Worm (Caenorhabditis elegans) whole organism, young adult: ENCODE data around the gene R107.2.
A peak's percentile ranks its signal among the peaks of the same experiment; 100 is the strongest.

Source experiments
- B0035.1 ChIP-seq: sonication (generic microtip); optimal IDR thresholded peaks from 2 replicates; lab custom pipeline; 2016; ENCODE audit warnings: missing genetic modification characterization, mild to moderate bottlenecking, missing compliant biosample characterization, missing genotype, missing genetic modification reagents
- B0261.1 ChIP-seq: sonication (generic microtip); optimal IDR thresholded peaks from 2 replicates; lab custom pipeline; 2016; ENCODE audit warnings: mild to moderate bottlenecking, missing genetic modification characterization, moderate library complexity, missing compliant biosample characterization
- B0336.3 ChIP-seq: fragments of 200-800 bp; sonication (Bioruptor generic); IDR thresholded peaks from 2 replicates; pipeline ENCODE4 v1.3.6; 2022; ENCODE audit warnings: missing genetic modification characterization, missing compliant biosample characterization
- F10E7.11 ChIP-seq: sonication (generic microtip); optimal IDR thresholded peaks from 2 replicates; lab custom pipeline; 2017; ENCODE audit warnings: mild to moderate bottlenecking, missing genetic modification characterization, moderate library complexity, missing compliant biosample characterization
- F39B2.1 ChIP-seq: fragments of 200-800 bp; sonication (Bioruptor generic); IDR thresholded peaks from 2 replicates; pipeline ENCODE4 v1.3.6; 2022; ENCODE audit warnings: missing genetic modification reagents, missing genetic modification characterization, missing compliant biosample characterization
- Y53G8AR.9 ChIP-seq: fragments of 200-800 bp; sonication (Bioruptor generic); conservative IDR thresholded peaks from 2 replicates; pipeline ENCODE4 v1.3.6; 2022; ENCODE audit warnings: missing genetic modification reagents, missing genetic modification characterization, missing compliant biosample characterization
- Y56A3A.18 ChIP-seq: fragments of 200-800 bp; sonication (Bioruptor generic); IDR thresholded peaks from 2 replicates; pipeline ENCODE4 v1.3.6; 2022; ENCODE audit warnings: missing genetic modification reagents, missing genetic modification characterization, missing compliant biosample characterization
- Y67H2A.10 ChIP-seq: fragments of 200-800 bp; sonication (Bioruptor generic); conservative IDR thresholded peaks from 2 replicates; pipeline ENCODE4 v1.3.6; 2022; ENCODE audit warnings: missing genetic modification reagents, missing genetic modification characterization, missing compliant biosample characterization
- Y79H2A.3 ChIP-seq: fragments of 200-800 bp; sonication (Bioruptor generic); conservative IDR thresholded peaks from 2 replicates; pipeline ENCODE4 v1.3.6; 2022; ENCODE audit warnings: missing genetic modification reagents, missing genetic modification characterization, missing compliant biosample characterization
- Y95B8A.8 ChIP-seq: fragments of 200-800 bp; sonication (Bioruptor generic); IDR thresholded peaks from 2 replicates; pipeline ENCODE4 v1.3.6; 2022; ENCODE audit warnings: missing genetic modification reagents, missing genetic modification characterization, missing compliant biosample characterization
- ama-1 ChIP-seq, 3 experiments: fragments of 150-350 bp in 1 of 3; sonication (generic microtip) in 2 of 3; optimal IDR thresholded peaks; 2 replicates each; lab custom pipeline; 2014 to 2018; ENCODE audit warnings: missing biosample characterization in 2 of 3, missing genetic modification characterization in 2 of 3, missing genetic modification reagents in 2 of 3
- bed-1 ChIP-seq: fragments of 200-800 bp; sonication (Bioruptor generic); IDR thresholded peaks from 2 replicates; pipeline ENCODE4 v1.3.6; 2022; ENCODE audit warnings: missing genetic modification reagents, missing genetic modification characterization, missing compliant biosample characterization
- ceh-58 ChIP-seq: fragments of 200-800 bp; sonication (Bioruptor generic); IDR thresholded peaks from 2 replicates; pipeline ENCODE4 v1.3.6; 2022; ENCODE audit warnings: missing genetic modification characterization, missing compliant biosample characterization
- dpl-1 ChIP-seq: fragments of 150-350 bp; optimal IDR thresholded peaks from 2 replicates; lab custom pipeline; 2014; ENCODE audit warnings: missing biosample characterization, missing genetic modification reagents, missing genetic modification characterization
- efl-1 ChIP-seq: fragments of 150-350 bp; optimal IDR thresholded peaks from 2 replicates; lab custom pipeline; 2014; ENCODE audit warnings: missing biosample characterization, missing genetic modification reagents, missing genetic modification characterization
- ekl-4 ChIP-seq: fragments of 200-800 bp; sonication (Bioruptor generic); IDR thresholded peaks from 2 replicates; pipeline ENCODE4 v1.3.6; 2022; ENCODE audit warnings: missing genetic modification reagents, missing genetic modification characterization, missing compliant biosample characterization
- hrde-1 ChIP-seq: sonication (generic microtip); optimal IDR thresholded peaks from 2 replicates; lab custom pipeline; 2016; ENCODE audit warnings: missing genetic modification characterization, mild to moderate bottlenecking, missing compliant biosample characterization, moderate library complexity, missing genotype, missing genetic modification reagents, borderline replicate concordance
- hsf-1 ChIP-seq: fragments of 200-800 bp; sonication (Bioruptor generic); IDR thresholded peaks from 2 replicates; pipeline ENCODE4 v1.3.6; 2022; ENCODE audit warnings: missing genetic modification reagents, missing genetic modification characterization, missing compliant biosample characterization
- lin-35 ChIP-seq, 3 experiments: fragments of 150-350 bp in 2 of 3; sonication (generic microtip) in 1 of 3; optimal IDR thresholded peaks; 2 replicates each; lab custom pipeline; 2014 to 2018; ENCODE audit warnings: missing biosample characterization in 3 of 3, missing genetic modification characterization in 3 of 3, missing genetic modification reagents in 3 of 3
- lir-1 ChIP-seq: fragments of 200-800 bp; sonication (Bioruptor generic); conservative IDR thresholded peaks from 2 replicates; pipeline ENCODE4 v1.3.6; 2022; ENCODE audit warnings: missing genetic modification reagents, missing genetic modification characterization, missing compliant biosample characterization
- madf-6 ChIP-seq: fragments of 200-800 bp; sonication (Bioruptor generic); IDR thresholded peaks from 2 replicates; pipeline ENCODE4 v1.3.6; 2022; ENCODE audit warnings: missing genetic modification reagents, missing genetic modification characterization, missing compliant biosample characterization
- mes-4 ChIP-seq: sonication (generic microtip); optimal IDR thresholded peaks from 2 replicates; lab custom pipeline; 2016; ENCODE audit warnings: missing genotype, missing genetic modification characterization, missing compliant biosample characterization
- nfya-2 ChIP-seq: fragments of 200-800 bp; sonication (Bioruptor generic); IDR thresholded peaks from 2 replicates; pipeline ENCODE4 v1.3.6; 2022; ENCODE audit warnings: missing genetic modification reagents, missing genetic modification characterization, missing compliant biosample characterization
- nhr-120 ChIP-seq: fragments of 200-800 bp; sonication (Bioruptor generic); IDR thresholded peaks from 2 replicates; pipeline ENCODE4 v1.3.6; 2022; ENCODE audit warnings: missing genetic modification characterization, missing compliant biosample characterization
- nhr-80 ChIP-seq: sonication (generic microtip); optimal IDR thresholded peaks from 2 replicates; lab custom pipeline; 2016; ENCODE audit warnings: missing genetic modification characterization, missing compliant biosample characterization
- rcor-1 ChIP-seq: fragments of 200-800 bp; sonication (Bioruptor generic); IDR thresholded peaks from 2 replicates; pipeline ENCODE4 v1.3.6; 2022; ENCODE audit warnings: missing genetic modification reagents, missing genetic modification characterization, missing compliant biosample characterization
- tbp1 ChIP-seq: fragments of 200-800 bp; sonication (Bioruptor generic); optimal IDR thresholded peaks from 2 replicates; lab custom pipeline; 2018; ENCODE audit warnings: mild to moderate bottlenecking, missing genetic modification characterization, missing compliant biosample characterization
- tbx-9 ChIP-seq: sonication (generic microtip); optimal IDR thresholded peaks from 2 replicates; lab custom pipeline; 2016; ENCODE audit warnings: borderline replicate concordance, missing genetic modification characterization, inconsistent platforms, missing compliant biosample characterization
- unc-62 ChIP-seq: fragments of 150-350 bp; optimal IDR thresholded peaks from 2 replicates; lab custom pipeline; 2014; ENCODE audit warnings: missing biosample characterization, missing genetic modification reagents, missing genetic modification characterization
- xnd-1 ChIP-seq: sonication (generic microtip); optimal IDR thresholded peaks from 2 replicates; lab custom pipeline; 2016; ENCODE audit warnings: missing genotype, missing genetic modification reagents, missing genetic modification characterization, missing compliant biosample characterization
- zfh-2 ChIP-seq: fragments of 200-800 bp; sonication (Bioruptor generic); conservative IDR thresholded peaks from 2 replicates; pipeline ENCODE4 v1.3.6; 2022; ENCODE audit warnings: missing genetic modification reagents, missing genetic modification characterization, missing compliant biosample characterization

R107.2 gene

DNA sequence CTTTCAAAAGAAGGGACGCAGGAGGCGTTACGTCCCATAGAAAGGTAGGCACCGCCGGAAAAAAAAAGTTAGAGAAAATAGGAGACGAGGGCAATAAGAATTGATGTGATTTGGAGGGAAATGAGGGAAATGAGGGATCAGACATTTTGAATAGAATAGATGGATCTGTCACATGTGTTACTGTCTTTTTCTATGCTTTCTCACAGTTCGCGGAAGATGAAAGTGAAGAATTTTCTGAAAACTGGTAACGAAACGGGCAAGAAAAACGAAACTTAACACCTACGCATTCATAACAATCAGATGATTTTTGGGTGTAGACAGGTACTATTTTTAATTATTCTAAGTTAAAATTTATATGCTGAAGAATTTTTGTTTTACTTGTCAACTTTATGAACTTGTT, 8.1 kb downstream of the R107.2 start, which contains the start of gene R107.9 (continued):
- TF ChIP-seq B0035.1 (tag; lab: Kevin White, UChicago): no peak
- TF ChIP-seq nhr-80: no peak
- TF ChIP-seq, all 124 proteins: peak for 0

DNA sequence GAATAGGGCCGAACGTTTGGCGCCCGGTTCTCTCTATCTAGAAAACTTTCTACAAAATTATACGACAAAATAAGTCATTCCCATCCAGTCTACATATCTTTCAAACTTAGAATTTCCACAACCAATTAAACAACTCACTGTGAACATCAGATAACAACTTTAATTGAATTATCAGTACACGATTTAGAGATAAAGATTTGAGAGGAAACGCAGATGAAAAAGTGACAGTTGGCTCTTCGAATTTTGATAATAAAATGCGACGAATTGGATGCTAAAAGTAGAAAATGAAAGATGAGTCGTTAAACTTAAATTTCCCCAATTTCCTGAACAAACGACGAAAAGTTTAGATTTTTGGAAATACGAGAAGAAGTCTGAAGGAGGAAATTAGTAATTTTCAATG, 10.7 kb downstream of the R107.2 start:
- TF ChIP-seq ekl-4 (no peak), ama-1 (optimal IDR thresholded peaks at IDR 0.05; lab: Kevin White, UChicago) (no peak), ama-1 (GFP tag; optimal IDR thresholded peaks at IDR 0.05; lab: Kevin White, UChicago) (no peak), efl-1 (GFP tag; lab: Kevin White, UChicago) (no peak), nhr-80 (peak; percentile 64), tbx-9 (tag; lab: Kevin White, UChicago) (no peak), xnd-1 (no peak), tbp1 (GFP tag; lab: Kevin White, UChicago) (no peak)

DNA sequence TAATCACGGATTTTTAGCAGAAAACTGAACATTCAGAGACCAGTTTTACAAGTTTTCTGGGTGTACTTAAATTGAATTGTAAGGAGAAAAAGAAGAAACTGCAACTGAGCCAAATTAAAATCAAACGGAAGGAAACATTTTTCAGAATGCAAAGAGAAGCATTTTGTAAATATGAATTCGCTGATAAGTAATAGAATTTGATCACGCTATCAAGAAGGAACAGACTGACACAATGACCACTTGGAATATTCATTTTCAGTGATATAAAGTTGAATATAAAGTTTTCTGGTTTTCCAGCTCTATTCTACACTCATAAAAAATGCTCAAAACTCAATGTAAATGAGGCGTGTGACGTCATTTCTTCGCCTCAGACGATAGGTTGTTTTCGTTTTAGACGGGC, 11.6 kb downstream of the R107.2 start:
- no peak for TF ChIP-seq nhr-120 (GFP tag; lab: Robert Waterston, UW)
- TF ChIP-seq nhr-80: peak; percentile 28

DNA sequence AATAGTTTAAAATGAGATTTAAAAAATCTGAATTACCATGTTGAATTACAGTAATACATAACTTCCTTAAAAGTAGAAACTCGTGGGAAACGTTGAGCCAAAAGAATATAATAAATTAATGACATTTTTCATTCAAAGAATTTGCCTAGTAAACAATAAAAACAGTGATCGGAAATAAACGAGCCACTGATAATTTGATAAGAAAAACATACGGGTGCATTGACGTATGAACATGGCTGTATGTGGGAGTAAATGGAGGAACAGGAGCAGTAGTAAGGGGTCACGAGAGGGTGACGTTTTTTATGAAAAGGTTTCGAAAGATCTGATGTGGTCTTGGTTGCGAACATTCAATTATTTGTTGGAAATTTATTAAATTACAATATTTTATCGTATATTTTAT, 14.9 kb downstream of the R107.2 start:
- peak; percentile 13 for TF ChIP-seq nhr-80
- no peak for TF ChIP-seq bed-1 (GFP tag; lab: Robert Waterston, UW)

DNA sequence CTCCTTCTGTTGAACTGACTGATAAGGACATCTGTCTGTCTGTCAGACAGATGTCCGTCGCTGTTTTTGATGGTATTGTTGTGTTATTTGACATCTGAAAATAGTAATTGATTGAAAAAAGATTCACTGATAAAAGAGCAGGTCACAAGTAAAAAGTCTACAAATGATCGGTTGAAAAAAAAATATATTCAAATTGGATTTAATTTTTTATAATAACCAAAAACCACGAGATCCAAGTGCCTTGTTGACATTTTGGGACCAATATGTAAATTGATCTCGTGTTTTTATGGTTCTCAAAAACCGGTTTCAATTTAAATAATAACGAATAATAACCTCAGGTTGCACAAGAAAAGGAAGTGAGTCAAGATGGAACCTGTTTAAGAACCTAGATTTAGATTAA, 18.8 kb downstream of the R107.2 start, which contains the start of gene F59B2.13:
Gene F59B2.13, minus strand, starts transcription at position 101 of the 400 bp plus-strand sequence.
- TF ChIP-seq hrde-1: no peak

DNA sequence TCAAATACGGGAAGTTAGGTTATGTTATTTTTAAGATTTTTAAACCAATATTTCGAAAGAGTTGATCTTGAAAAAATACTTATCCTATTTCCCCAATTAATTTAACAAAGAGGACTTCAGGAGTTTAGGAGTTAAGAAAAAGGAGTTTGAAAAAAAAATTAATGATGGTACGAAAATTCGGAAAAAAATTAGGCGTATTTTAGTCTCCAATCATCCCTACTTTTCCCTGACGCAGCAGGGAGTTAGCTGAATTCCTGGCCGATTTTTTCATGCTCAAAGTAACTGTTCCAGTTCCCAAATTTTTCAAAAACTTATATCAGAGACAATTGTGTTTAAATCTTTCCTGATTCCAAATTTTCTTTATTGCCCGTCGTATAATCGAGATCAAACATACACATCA, 22.1 kb downstream of the R107.2 start:
- no peak for TF ChIP-seq lir-1 (GFP tag; lab: Robert Waterston, UW)
- TF ChIP-seq hsf-1: no peak
- TF ChIP-seq zfh-2 (GFP tag; lab: Robert Waterston, UW): no peak
- TF ChIP-seq Y53G8AR.9: no peak
- TF ChIP-seq Y95B8A.8 (GFP tag; lab: Robert Waterston, UW): no peak
- no peak for TF ChIP-seq B0261.1 (tag; lab: Kevin White, UChicago)
- TF ChIP-seq F39B2.1 (GFP tag; lab: Robert Waterston, UW): no peak
- no peak for TF ChIP-seq madf-6 (GFP tag; lab: Robert Waterston, UW)
- no peak for TF ChIP-seq ekl-4
- TF ChIP-seq ceh-58 (GFP tag; lab: Robert Waterston, UW): no peak
- TF ChIP-seq dpl-1 (GFP tag; lab: Kevin White, UChicago): no peak
- no peak for TF ChIP-seq mes-4 (tag; lab: Kevin White, UChicago)
- no peak for TF ChIP-seq Y56A3A.18 (GFP tag; lab: Robert Waterston, UW)
- no peak for TF ChIP-seq B0336.3 (GFP tag; lab: Robert Waterston, UW)

DNA sequence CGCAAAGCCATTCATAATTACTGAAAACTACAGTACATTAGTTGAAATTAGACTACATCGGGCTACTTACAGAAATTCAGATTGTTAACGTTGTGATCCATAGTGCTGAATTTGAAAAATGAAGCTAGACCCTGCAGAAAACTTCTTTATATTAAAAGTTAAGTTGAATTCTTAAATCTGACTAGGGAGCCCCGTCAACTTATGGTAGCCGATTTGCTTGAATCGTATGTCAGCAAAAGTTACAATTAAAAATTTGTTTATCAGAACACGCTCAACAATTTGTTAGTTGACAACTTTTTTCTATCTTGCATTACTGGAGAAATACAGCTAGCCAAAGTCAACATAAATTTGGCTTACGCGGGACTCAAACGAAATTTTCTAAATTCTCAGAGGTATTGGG, 23.2 kb downstream of the R107.2 start, which contains the start of gene F59B2.14:
Gene F59B2.14, minus strand, starts transcription at position 101 of the 400 bp plus-strand sequence.
- TF ChIP-seq F10E7.11 (tag; lab: Kevin White, UChicago) (no peak), Y67H2A.10 (GFP tag; lab: Robert Waterston, UW) (no peak), Y79H2A.3 (no peak), lin-35 (GFP tag; optimal IDR thresholded peaks at IDR 0.05; lab: Kevin White, UChicago) (no peak), B0261.1 (tag; lab: Kevin White, UChicago) (no peak), nfya-2 (GFP tag; lab: Robert Waterston, UW) (no peak), unc-62 (no peak), rcor-1 (no peak)
